Worm (Caenorhabditis elegans) whole organism, late embryonic: Measurements from ENCODE around the gene E04F6.4.

Source experiments
- T23F11.4 ChIP-seq: fragments of 200-800 bp; sonication (Bioruptor generic); optimal IDR thresholded peaks from 2 replicates; lab custom pipeline; 2018; ENCODE audit warnings: mild to moderate bottlenecking, missing genetic modification characterization, missing compliant biosample characterization
- ama-1 ChIP-seq: fragments of 150-350 bp; optimal IDR thresholded peaks from 2 replicates; lab custom pipeline; 2014
- ceh-30 ChIP-seq: fragments of 150-350 bp; optimal IDR thresholded peaks from 2 replicates; lab custom pipeline; 2014; ENCODE audit warnings: missing biosample characterization, missing genetic modification characterization
- ets-4 ChIP-seq: sonication (generic microtip); optimal IDR thresholded peaks from 2 replicates; lab custom pipeline; 2016; ENCODE audit warnings: missing genetic modification characterization, missing compliant biosample characterization
- fkh-10 ChIP-seq: fragments of 150-350 bp; optimal IDR thresholded peaks from 2 replicates; lab custom pipeline; 2014; ENCODE audit warnings: missing biosample characterization, missing genetic modification reagents, missing genetic modification characterization
- hlh-8 ChIP-seq: sonication (generic microtip); optimal IDR thresholded peaks from 2 replicates; lab custom pipeline; 2016; ENCODE audit warnings: missing genotype, missing genetic modification characterization, missing compliant biosample characterization
- pqm-1 ChIP-seq: sonication (generic microtip); optimal IDR thresholded peaks from 2 replicates; lab custom pipeline; 2016; ENCODE audit warnings: missing genetic modification characterization, missing compliant biosample characterization
- ref-2 ChIP-seq: sonication (generic microtip); optimal IDR thresholded peaks from 2 replicates; lab custom pipeline; 2016; ENCODE audit warnings: missing genetic modification characterization, missing compliant biosample characterization
- rnt-1 ChIP-seq: sonication (generic microtip); optimal IDR thresholded peaks from 2 replicates; lab custom pipeline; 2016; ENCODE audit warnings: missing genetic modification characterization, missing compliant biosample characterization

DNA sequence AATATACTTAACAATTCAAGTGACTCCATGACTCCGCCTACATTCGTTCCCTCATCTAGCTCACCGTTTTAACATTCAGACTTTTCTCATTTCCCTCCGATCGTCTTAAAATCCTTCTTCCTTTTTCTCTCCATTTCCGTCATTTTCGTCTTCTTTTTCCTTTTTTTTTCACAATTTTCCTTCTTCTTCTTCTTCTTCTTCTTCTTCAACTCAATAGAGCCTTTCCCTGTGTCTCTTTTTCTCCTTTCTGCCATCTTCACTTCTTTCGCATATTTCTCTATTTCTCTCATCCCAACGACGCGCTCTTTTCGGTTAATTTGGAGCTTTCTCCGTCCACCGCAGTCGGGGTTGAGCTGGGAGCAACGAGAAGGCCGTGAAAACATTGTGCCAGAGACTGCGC is 6.6 kb upstream of the E04F6.4 start:
- TF ChIP-seq ets-4 = no peak
- no peak for TF ChIP-seq fkh-10 (GFP tag; lab: Kevin White, UChicago)
- no peak for TF ChIP-seq T23F11.4 (GFP tag; lab: Kevin White, UChicago)
- no peak for TF ChIP-seq rnt-1 (tag; lab: Kevin White, UChicago)
- no peak for TF ChIP-seq hlh-8 (tag; lab: Kevin White, UChicago)
- no peak for TF ChIP-seq ref-2 (tag; lab: Kevin White, UChicago)
- no peak for TF ChIP-seq ceh-30 (tag; lab: Kevin White, UChicago)
- no peak for TF ChIP-seq ama-1 (lab: Kevin White, UChicago)
- no peak for TF ChIP-seq pqm-1
